Worm (Caenorhabditis elegans) whole organism, mixed stage, embryonic: Measurements from ENCODE around the gene F13A2.1.

Experiments used
- cnd-1 ChIP-seq: fragments of 200-800 bp; sonication (Bioruptor generic); optimal IDR thresholded peaks from 2 replicates; lab custom pipeline; 2018; ENCODE audit warnings: mild to moderate bottlenecking, missing genetic modification characterization, missing compliant biosample characterization
- hlh-1 ChIP-seq: fragments of 150-350 bp; optimal IDR thresholded peaks from 2 replicates; lab custom pipeline; 2014; ENCODE audit warnings: missing biosample characterization, missing genetic modification reagents, missing genetic modification characterization
- lin-13 ChIP-seq: fragments of 150-350 bp; optimal IDR thresholded peaks from 2 replicates; lab custom pipeline; 2014; ENCODE audit warnings: missing biosample characterization, missing genetic modification characterization
- nhr-28 ChIP-seq: fragments of 150-350 bp; optimal IDR thresholded peaks from 2 replicates; lab custom pipeline; 2014; ENCODE audit warnings: missing biosample characterization, missing genetic modification characterization
- pha-4 ChIP-seq: fragments of 150-350 bp; optimal IDR thresholded peaks from 2 replicates; lab custom pipeline; 2018; ENCODE audit warnings: missing biosample characterization, missing genetic modification reagents, missing genetic modification characterization

- TF ChIP-seq pha-4 (tag; lab: Kevin White, UChicago) (peak; percentile 42), lin-13 (tag; lab: Kevin White, UChicago) (no peak), hlh-1 (tag; lab: Kevin White, UChicago) (no peak), nhr-28 (tag; lab: Kevin White, UChicago) (no peak), cnd-1 (tag; lab: Kevin White, UChicago) (no peak)
Measured at ce11 chrV:4371309-4371933, 10.8 kb downstream of the F13A2.1 start, which contains the start of the genes gmpr-1 and fipp-1.
